Fruit fly (Drosophila melanogaster) whole organism, larva: ENCODE results near the gene CG43861.

Source experiments
- noc ChIP-seq: fragments of 200-800 bp; sonication (Bioruptor generic); optimal IDR thresholded peaks from 3 replicates; lab custom pipeline; 2019; ENCODE audit warnings: missing biosample characterization, mild to moderate bottlenecking, missing genetic modification characterization, moderate library complexity

CG43861 gene

dm6 chr2L:19944309-19945172 is 72.5 kb downstream of the CG43861 start:
- no peak for TF ChIP-seq noc (tag; lab: Kevin White, UChicago)

dm6 chr2L:19943112-19943511 is 74.0 kb downstream of the CG43861 start:
- no peak for TF ChIP-seq noc (tag; lab: Kevin White, UChicago)

- no peak for TF ChIP-seq noc (tag; lab: Kevin White, UChicago)
Measured at dm6 chr2L:19942510-19942909, 74.6 kb downstream of the CG43861 start.

- TF ChIP-seq noc (tag; lab: Kevin White, UChicago), result peak; percentile 78
Measured at dm6 chr2L:19941352-19941851, 75.7 kb downstream of the CG43861 start.

- no peak for TF ChIP-seq noc (tag; lab: Kevin White, UChicago)
Measured at dm6 chr2L:19940036-19940435, 77.0 kb downstream of the CG43861 start.

dm6 chr2L:19937804-19938461 is 79.1 kb downstream of the CG43861 start:
- no peak for TF ChIP-seq noc (tag; lab: Kevin White, UChicago)

- peak; percentile 58 for TF ChIP-seq noc (tag; lab: Kevin White, UChicago)
Measured at dm6 chr2L:19935085-19935846, 81.8 kb downstream of the CG43861 start.

- no peak for TF ChIP-seq noc (tag; lab: Kevin White, UChicago)
Measured at dm6 chr2L:19932523-19932922, 84.6 kb downstream of the CG43861 start.

dm6 chr2L:19930102-19930501 is 87.0 kb downstream of the CG43861 start:
- TF ChIP-seq noc (tag; lab: Kevin White, UChicago), result peak; percentile 8

dm6 chr2L:19923786-19924185 is 93.3 kb downstream of the CG43861 start:
- no peak for TF ChIP-seq noc (tag; lab: Kevin White, UChicago)
